Fruit fly (Drosophila melanogaster) whole organism, pupa: Measurements from ENCODE around the gene Ccn.

Experiments
- CG10348 ChIP-seq: fragments of 200-800 bp; sonication (Bioruptor generic); IDR thresholded peaks from 2 replicates; pipeline ENCODE4 v1.3.6; 2022; ENCODE audit warnings: missing biosample characterization, missing genetic modification characterization
- CG13204 ChIP-seq: fragments of 200-800 bp; sonication (Bioruptor generic); optimal IDR thresholded peaks from 2 replicates; lab custom pipeline; 2018; ENCODE audit warnings: missing biosample characterization, mild to moderate bottlenecking, missing genetic modification characterization, moderate library complexity
- CG15710 ChIP-seq: fragments of 200-800 bp; sonication (Bioruptor generic); optimal IDR thresholded peaks from 2 replicates; lab custom pipeline; 2018; ENCODE audit warnings: missing biosample characterization, mild to moderate bottlenecking, missing genetic modification characterization, moderate library complexity
- CG4496 ChIP-seq: fragments of 200-800 bp; sonication (Bioruptor generic); IDR thresholded peaks from 3 replicates; pipeline ENCODE4 v1.3.6; 2022; ENCODE audit warnings: missing biosample characterization, missing genetic modification characterization
- CG8301 ChIP-seq: fragments of 200-800 bp; sonication (Bioruptor generic); optimal IDR thresholded peaks from 2 replicates; lab custom pipeline; 2018; ENCODE audit warnings: missing biosample characterization, mild to moderate bottlenecking, missing genetic modification characterization
- CG9948 ChIP-seq: fragments of 200-800 bp; sonication (Bioruptor generic); optimal IDR thresholded peaks from 2 replicates; lab custom pipeline; 2018; ENCODE audit warnings: missing biosample characterization, mild to moderate bottlenecking, missing genetic modification characterization, moderate library complexity
- Ets98B ChIP-seq: fragments of 200-800 bp; sonication (Bioruptor generic); IDR thresholded peaks from 2 replicates; pipeline ENCODE4 v1.3.6; 2022; ENCODE audit warnings: missing biosample characterization, missing genetic modification characterization

DNA sequence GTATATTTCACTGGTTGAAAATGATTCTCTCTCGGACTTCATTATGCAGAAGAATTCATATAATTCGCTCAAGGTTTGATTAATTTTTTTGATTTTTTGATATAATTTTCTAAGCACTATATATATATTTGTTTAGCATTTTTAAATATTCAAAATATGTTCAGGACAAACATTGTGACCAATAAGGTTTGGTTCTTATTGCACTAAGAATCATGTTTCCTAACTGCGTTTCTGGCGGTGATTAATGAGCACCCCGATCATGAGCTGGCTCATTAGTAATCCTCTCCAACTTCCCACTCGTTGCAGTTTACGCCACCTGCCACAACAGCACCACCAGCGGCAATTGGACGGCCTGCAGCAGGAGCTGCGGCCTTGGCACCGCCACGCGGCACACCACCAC lies 39.5 kb downstream of the Ccn start, which contains the start of gene CG6052:
- TF ChIP-seq CG10348 (GFP tag; lab: Robert Waterston, UW) (no peak), CG15710 (tag; lab: Kevin White, UChicago) (no peak), CG4496 (GFP tag; lab: Robert Waterston, UW) (no peak), Ets98B (GFP tag; lab: Robert Waterston, UW) (no peak), CG13204 (GFP tag; lab: Kevin White, UChicago) (no peak), CG9948 (tag; lab: Kevin White, UChicago) (no peak), CG8301 (tag; lab: Kevin White, UChicago) (no peak)
